Worm (Caenorhabditis elegans): ENCODE data around the gene mig-18.

DNA sequence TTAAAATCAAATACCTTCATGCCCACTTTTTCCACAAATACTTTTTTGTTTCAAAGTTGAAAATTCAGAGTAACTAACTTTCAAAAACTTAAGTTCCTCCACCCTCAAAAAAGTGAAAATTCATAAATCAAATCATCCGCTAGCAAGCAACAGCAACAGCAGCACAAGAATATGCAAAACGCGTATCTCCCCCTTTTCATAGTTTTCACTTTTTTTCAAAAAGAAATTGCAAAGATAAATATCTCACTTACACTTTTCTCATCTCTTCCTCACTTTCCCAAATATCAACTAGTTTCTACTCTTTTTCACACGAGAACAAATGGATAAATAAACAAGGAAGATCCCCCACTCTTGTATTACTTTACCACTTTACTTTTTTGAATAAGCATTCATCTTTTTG is 21.4 kb upstream of the mig-18 start:
- TF ChIP-seq aha-1 (tag; optimal IDR thresholded peaks at IDR 0.05): no peak
- TF ChIP-seq ama-1 (optimal IDR thresholded peaks at IDR 0.05): no peak
- no peak for TF ChIP-seq lin-35 (GFP tag; optimal IDR thresholded peaks at IDR 0.05)
- TF ChIP-seq unc-130 (tag; optimal IDR thresholded peaks at IDR 0.05): no peak
- TF ChIP-seq lsy-2 (tag; optimal IDR thresholded peaks at IDR 0.05): no peak
- TF ChIP-seq zip-4 (GFP tag; optimal IDR thresholded peaks at IDR 0.05): no peak
- no peak for TF ChIP-seq rnt-1 (tag; optimal IDR thresholded peaks at IDR 0.05)
- TF ChIP-seq hlh-17 (GFP tag; optimal IDR thresholded peaks at IDR 0.05; ENCODE audit: borderline replicate concordance): no peak
- no peak for TF ChIP-seq Y116A8C.19 (tag; optimal IDR thresholded peaks at IDR 0.05; ENCODE audit: borderline replicate concordance)
- TF ChIP-seq mef-2 (tag; optimal IDR thresholded peaks at IDR 0.05): no peak

Data from whole organism, L1 larva.